Worm (Caenorhabditis elegans): ENCODE measurements around the gene unc-8.

- TF ChIP-seq him-1 (tag; optimal IDR thresholded peaks at IDR 0.05) (no peak), dao-5 (tag; optimal IDR thresholded peaks at IDR 0.05) (no peak), W03F9.2 (tag; optimal IDR thresholded peaks at IDR 0.05) (no peak)
Measured at ce11 chrIV:7156356-7156755, 40.6 kb upstream of the unc-8 start, which contains the start of gene maph-9.
